Worm (Caenorhabditis elegans) whole organism, young adult: Measurements from ENCODE around the gene col-3.

ENCODE experiments used
- B0336.3 ChIP-seq: fragments of 200-800 bp; sonication (Bioruptor generic); IDR thresholded peaks from 2 replicates; pipeline ENCODE4 v1.3.6; 2022; ENCODE audit warnings: missing genetic modification characterization, missing compliant biosample characterization
- C17E4.6 ChIP-seq: fragments of 200-800 bp; sonication (Bioruptor generic); IDR thresholded peaks from 2 replicates; pipeline ENCODE4 v1.3.6; 2022; ENCODE audit warnings: missing genetic modification reagents, missing genetic modification characterization, missing compliant biosample characterization
- F22D6.2 ChIP-seq: sonication (generic microtip); optimal IDR thresholded peaks from 2 replicates; lab custom pipeline; 2016; ENCODE audit warnings: mild to moderate bottlenecking, missing genetic modification characterization, missing compliant biosample characterization
- F37B4.10 ChIP-seq: fragments of 200-800 bp; sonication (Bioruptor generic); IDR thresholded peaks from 2 replicates; pipeline ENCODE4 v1.3.6; 2022; ENCODE audit warnings: missing genetic modification characterization, missing compliant biosample characterization
- F57A8.1 ChIP-seq: fragments of 200-800 bp; sonication (Bioruptor generic); optimal IDR thresholded peaks from 2 replicates; lab custom pipeline; 2018; ENCODE audit warnings: mild to moderate bottlenecking, missing genetic modification characterization, moderate library complexity, missing compliant biosample characterization
- K12H6.12 ChIP-seq: fragments of 200-800 bp; sonication (Bioruptor generic); optimal IDR thresholded peaks from 2 replicates; lab custom pipeline; 2018; ENCODE audit warnings: mild to moderate bottlenecking, missing genetic modification characterization, missing compliant biosample characterization
- T26A5.8 ChIP-seq: sonication (generic microtip); optimal IDR thresholded peaks from 2 replicates; lab custom pipeline; 2016; ENCODE audit warnings: missing genetic modification characterization, missing compliant biosample characterization
- aptf-3 ChIP-seq: fragments of 200-800 bp; sonication (Bioruptor generic); IDR thresholded peaks from 2 replicates; pipeline ENCODE4 v1.3.6; 2022; ENCODE audit warnings: missing genetic modification characterization, missing compliant biosample characterization
- attf-5 ChIP-seq: fragments of 200-800 bp; sonication (Bioruptor generic); optimal IDR thresholded peaks from 2 replicates; lab custom pipeline; 2018; ENCODE audit warnings: mild to moderate bottlenecking, missing genetic modification characterization, missing compliant biosample characterization
- ccch-3 ChIP-seq: fragments of 200-800 bp; sonication (Bioruptor generic); optimal IDR thresholded peaks from 2 replicates; lab custom pipeline; 2018; ENCODE audit warnings: mild to moderate bottlenecking, missing genetic modification characterization, missing compliant biosample characterization
- cebp-2 ChIP-seq: fragments of 200-800 bp; sonication (Bioruptor generic); IDR thresholded peaks from 2 replicates; pipeline ENCODE4 v1.3.6; 2022; ENCODE audit warnings: missing genetic modification characterization, missing compliant biosample characterization
- ceh-100 ChIP-seq: fragments of 200-800 bp; sonication (Bioruptor generic); IDR thresholded peaks from 2 replicates; pipeline ENCODE4 v1.3.6; 2022; ENCODE audit warnings: missing genetic modification reagents, missing genetic modification characterization, missing compliant biosample characterization
- ceh-58 ChIP-seq: fragments of 200-800 bp; sonication (Bioruptor generic); IDR thresholded peaks from 2 replicates; pipeline ENCODE4 v1.3.6; 2022; ENCODE audit warnings: missing genetic modification characterization, missing compliant biosample characterization
- ceh-79 ChIP-seq: sonication (generic microtip); optimal IDR thresholded peaks from 2 replicates; lab custom pipeline; 2017; ENCODE audit warnings: mild to moderate bottlenecking, missing genetic modification characterization, missing compliant biosample characterization
- egrh-3 ChIP-seq: fragments of 200-800 bp; sonication (Bioruptor generic); IDR thresholded peaks from 2 replicates; pipeline ENCODE4 v1.3.6; 2022; ENCODE audit warnings: missing genetic modification reagents, missing genetic modification characterization, missing compliant biosample characterization
- fkh-3 ChIP-seq: sonication (generic microtip); optimal IDR thresholded peaks from 2 replicates; lab custom pipeline; 2016; ENCODE audit warnings: mild to moderate bottlenecking, missing genetic modification characterization, missing compliant biosample characterization
- gei-17 ChIP-seq: fragments of 200-800 bp; sonication (Bioruptor generic); optimal IDR thresholded peaks from 2 replicates; lab custom pipeline; 2018; ENCODE audit warnings: mild to moderate bottlenecking, missing genetic modification characterization, missing compliant biosample characterization
- hlh-12 ChIP-seq: sonication (generic microtip); optimal IDR thresholded peaks from 2 replicates; lab custom pipeline; 2016; ENCODE audit warnings: missing genetic modification characterization, missing compliant biosample characterization
- lag-1 ChIP-seq: fragments of 200-800 bp; sonication (Bioruptor generic); IDR thresholded peaks from 2 replicates; pipeline ENCODE4 v1.3.6; 2022; ENCODE audit warnings: missing genetic modification reagents, missing genetic modification characterization, missing compliant biosample characterization
- let-526 ChIP-seq: fragments of 200-800 bp; sonication (Bioruptor generic); IDR thresholded peaks from 2 replicates; pipeline ENCODE4 v1.3.6; 2022; ENCODE audit warnings: missing genetic modification reagents, missing genetic modification characterization, missing compliant biosample characterization
- lin-26 ChIP-seq: fragments of 200-800 bp; sonication (Bioruptor generic); IDR thresholded peaks from 2 replicates; pipeline ENCODE4 v1.3.6; 2022; ENCODE audit warnings: missing genetic modification reagents, missing genetic modification characterization, missing compliant biosample characterization
- lsy-27 ChIP-seq: sonication (generic microtip); optimal IDR thresholded peaks from 2 replicates; lab custom pipeline; 2017; ENCODE audit warnings: missing genetic modification characterization, mild to moderate bottlenecking, missing compliant biosample characterization, antibody characterized with exemption, missing genotype, borderline replicate concordance; ENCODE audit not compliant: insufficient read depth
- madf-10 ChIP-seq: sonication (generic microtip); optimal IDR thresholded peaks from 2 replicates; lab custom pipeline; 2016; ENCODE audit warnings: mild to moderate bottlenecking, missing genetic modification characterization, missing compliant biosample characterization
- madf-8 ChIP-seq: fragments of 200-800 bp; sonication (Bioruptor generic); conservative IDR thresholded peaks from 2 replicates; pipeline ENCODE4 v1.3.6; 2022; ENCODE audit warnings: missing genetic modification reagents, missing genetic modification characterization, missing compliant biosample characterization
- mxl-1 ChIP-seq: sonication (generic microtip); optimal IDR thresholded peaks from 2 replicates; lab custom pipeline; 2016; ENCODE audit warnings: missing genetic modification characterization, missing compliant biosample characterization
- nfya-2 ChIP-seq: fragments of 200-800 bp; sonication (Bioruptor generic); IDR thresholded peaks from 2 replicates; pipeline ENCODE4 v1.3.6; 2022; ENCODE audit warnings: missing genetic modification reagents, missing genetic modification characterization, missing compliant biosample characterization
- nhr-120 ChIP-seq: fragments of 200-800 bp; sonication (Bioruptor generic); IDR thresholded peaks from 2 replicates; pipeline ENCODE4 v1.3.6; 2022; ENCODE audit warnings: missing genetic modification characterization, missing compliant biosample characterization
- nhr-27 ChIP-seq: fragments of 200-800 bp; sonication (Bioruptor generic); optimal IDR thresholded peaks from 2 replicates; lab custom pipeline; 2018; ENCODE audit warnings: mild to moderate bottlenecking, missing genetic modification characterization, moderate library complexity, missing compliant biosample characterization
- rec-8 ChIP-seq, 2 experiments: sonication (generic microtip); optimal IDR thresholded peaks; 2 replicates each; lab custom pipeline; 2016; ENCODE audit warnings: mild to moderate bottlenecking in 2 of 2, missing genetic modification characterization in 2 of 2, missing genetic modification reagents in 2 of 2, missing genotype in 2 of 2, missing biosample characterization in 1 of 2, missing compliant biosample characterization in 1 of 2, moderate library complexity in 1 of 2
- sdz-38 ChIP-seq: sonication (generic microtip); optimal IDR thresholded peaks from 2 replicates; lab custom pipeline; 2016; ENCODE audit warnings: missing genotype, missing genetic modification characterization, missing compliant biosample characterization
- sea-2 ChIP-seq: fragments of 200-800 bp; sonication (Bioruptor generic); IDR thresholded peaks from 2 replicates; pipeline ENCODE4 v1.3.6; 2022; ENCODE audit warnings: missing genetic modification characterization, missing compliant biosample characterization
- snpc-1.1 ChIP-seq: sonication (generic microtip); optimal IDR thresholded peaks from 2 replicates; lab custom pipeline; 2017; ENCODE audit warnings: missing genetic modification characterization, mild to moderate bottlenecking, missing compliant biosample characterization, antibody characterized with exemption, moderate library complexity, missing genotype, missing genetic modification reagents; ENCODE audit not compliant: insufficient read depth
- snpc-4 ChIP-seq, 5 experiments: fragments of 150-350 bp in 1 of 5; sonication (generic microtip) in 4 of 5; optimal IDR thresholded peaks; 2 replicates each; lab custom pipeline; 2014 to 2018; ENCODE audit warnings: missing genetic modification characterization in 5 of 5, missing biosample characterization in 3 of 5, antibody characterized with exemption in 2 of 5, mild to moderate bottlenecking in 2 of 5, missing compliant biosample characterization in 2 of 5, missing genotype in 2 of 5, moderate library complexity in 2 of 5, missing genetic modification reagents in 1 of 5
- somi-1 ChIP-seq: fragments of 200-800 bp; sonication (Bioruptor generic); optimal IDR thresholded peaks from 2 replicates; lab custom pipeline; 2018; ENCODE audit warnings: mild to moderate bottlenecking, missing genetic modification characterization, missing compliant biosample characterization
- tbp1 ChIP-seq: fragments of 200-800 bp; sonication (Bioruptor generic); optimal IDR thresholded peaks from 2 replicates; lab custom pipeline; 2018; ENCODE audit warnings: mild to moderate bottlenecking, missing genetic modification characterization, missing compliant biosample characterization
- xnd-1 ChIP-seq: sonication (generic microtip); optimal IDR thresholded peaks from 2 replicates; lab custom pipeline; 2016; ENCODE audit warnings: missing genotype, missing genetic modification reagents, missing genetic modification characterization, missing compliant biosample characterization
- zfh-2 ChIP-seq: fragments of 200-800 bp; sonication (Bioruptor generic); conservative IDR thresholded peaks from 2 replicates; pipeline ENCODE4 v1.3.6; 2022; ENCODE audit warnings: missing genetic modification reagents, missing genetic modification characterization, missing compliant biosample characterization

Gene col-3

DNA sequence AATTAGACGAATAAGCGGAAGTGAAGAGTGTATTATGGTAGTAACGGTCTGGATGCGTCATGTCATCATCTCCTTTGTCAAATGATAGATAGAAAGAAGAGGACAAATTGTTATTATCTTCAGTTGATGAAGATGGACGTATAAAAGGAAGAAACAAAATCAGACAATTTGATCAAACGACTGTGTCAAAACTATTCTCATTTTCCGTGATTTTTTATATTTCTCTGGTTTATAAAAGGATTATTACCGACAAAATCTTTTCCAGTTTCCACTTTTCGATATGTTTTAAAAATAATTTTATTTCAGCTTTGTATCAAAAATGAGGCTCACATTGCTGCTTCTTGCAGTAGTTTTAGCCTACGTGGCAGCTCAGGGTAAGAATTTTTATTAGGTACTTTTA, 8.6 kb upstream of the col-3 start, which contains the start of gene grsp-2:
Gene grsp-2 (plus strand): TSS at position 301 of the 400 bp plus-strand sequence.
- no peak for TF ChIP-seq fkh-3 (tag; lab: Kevin White, UChicago)
- TF ChIP-seq mxl-1, result no peak
- TF ChIP-seq zfh-2 (GFP tag; lab: Robert Waterston, UW), result no peak
- no peak for TF ChIP-seq ceh-79
- no peak for TF ChIP-seq cebp-2
- TF ChIP-seq madf-10 (tag; lab: Kevin White, UChicago), result no peak
- TF ChIP-seq let-526 (GFP tag; lab: Robert Waterston, UW), result no peak
- no peak for TF ChIP-seq F22D6.2 (tag; lab: Kevin White, UChicago)
- no peak for TF ChIP-seq hlh-12 (tag; lab: Kevin White, UChicago)
- TF ChIP-seq K12H6.12 (tag; lab: Kevin White, UChicago), result no peak
- TF ChIP-seq nhr-27 (tag; lab: Kevin White, UChicago), result no peak
- TF ChIP-seq T26A5.8 (tag; lab: Kevin White, UChicago), result no peak
- no peak for TF ChIP-seq F37B4.10
- no peak for TF ChIP-seq B0336.3 (GFP tag; lab: Robert Waterston, UW)
- no peak for TF ChIP-seq somi-1 (GFP tag; lab: Kevin White, UChicago)

DNA sequence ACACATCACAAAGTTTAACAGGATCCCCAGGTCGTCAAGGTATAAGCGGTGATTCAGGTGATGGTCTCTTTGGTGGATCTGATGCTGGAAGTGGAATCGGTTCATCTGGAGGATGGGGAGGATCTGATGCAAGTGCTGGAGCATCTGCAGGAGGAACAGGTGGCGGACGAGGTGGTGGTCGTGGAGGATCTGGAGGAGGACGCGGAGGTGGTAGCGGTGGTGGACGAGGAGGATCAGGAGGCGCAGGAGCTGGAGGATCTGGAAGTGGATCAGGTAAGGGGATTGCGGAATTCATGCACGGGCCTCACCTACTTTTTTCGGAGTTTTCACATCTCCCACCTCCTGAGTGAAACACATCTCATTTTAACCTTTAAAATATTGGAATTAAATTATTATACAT, 8.0 kb upstream of the col-3 start:
- TF ChIP-seq lsy-27 (tag; lab: Kevin White, UChicago) (no peak), nhr-120 (no peak), ceh-100 (no peak), sea-2 (GFP tag; lab: Robert Waterston, UW) (no peak), egrh-3 (GFP tag; lab: Robert Waterston, UW) (peak; percentile 86)

DNA sequence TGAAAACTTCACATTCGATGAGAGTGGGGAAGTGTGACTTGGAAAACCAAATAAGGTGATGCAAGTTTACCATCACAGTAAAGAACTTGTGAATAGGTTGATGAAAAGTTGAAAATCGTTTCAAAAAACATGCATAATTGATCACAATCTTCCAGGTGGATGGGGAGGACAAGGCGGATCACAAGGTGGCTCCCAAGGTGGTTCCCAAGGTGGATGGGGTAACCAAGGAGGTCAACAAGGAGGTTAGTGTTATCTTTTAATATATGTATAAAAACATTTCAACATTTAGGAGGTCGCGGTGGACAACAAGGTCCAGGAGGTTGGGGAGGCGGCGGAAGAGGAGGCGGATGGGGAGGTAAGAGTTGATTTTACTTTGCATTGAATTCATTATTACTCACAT, 6.9 kb upstream of the col-3 start, which contains the start of gene T28C6.10:
Gene T28C6.10 (plus strand): TSS at position 301 of the 400 bp plus-strand sequence.
- TF ChIP-seq lin-26 (no peak), C17E4.6 (GFP tag; lab: Robert Waterston, UW) (no peak), F57A8.1 (GFP tag; lab: Kevin White, UChicago) (no peak), lag-1 (GFP tag; lab: Robert Waterston, UW) (no peak), nfya-2 (GFP tag; lab: Robert Waterston, UW) (no peak), ccch-3 (GFP tag; lab: Kevin White, UChicago) (no peak), gei-17 (GFP tag; lab: Kevin White, UChicago) (no peak), aptf-3 (no peak), rec-8 (tag; optimal IDR thresholded peaks at IDR 0.05; lab: Kevin White, UChicago) (no peak), snpc-1.1 (tag; lab: Kevin White, UChicago) (no peak), sdz-38 (tag; lab: Kevin White, UChicago) (no peak), attf-5 (no peak), tbp1 (GFP tag; lab: Kevin White, UChicago) (no peak), madf-8 (GFP tag; lab: Robert Waterston, UW) (no peak), xnd-1 (no peak), snpc-4 (GFP tag; optimal IDR thresholded peaks at IDR 0.05; lab: Kevin White, UChicago) (no peak), snpc-4 (tag; optimal IDR thresholded peaks at IDR 0.05; lab: Kevin White, UChicago) (no peak), ceh-58 (GFP tag; lab: Robert Waterston, UW) (no peak)
